Fruit fly (Drosophila melanogaster) ovary, adult (tissue): Measurements from ENCODE around the gene dind.

Source experiments
- CG17801 ChIP-seq: fragments of 200-800 bp; optimal IDR thresholded peaks from 2 replicates; lab custom pipeline; 2019; ENCODE audit warnings: missing biosample characterization, mild to moderate bottlenecking, missing genetic modification characterization, moderate library complexity; ENCODE audit not compliant: partially characterized antibody

The dind gene

dm6 chr3R:18677500-18677940, at the start of gene dind, which contains the start of gene CG7706:
dind (minus strand) TSS chr3R:18677539.
CG7706 (plus strand) TSS chr3R:18677818.
- TF ChIP-seq CG17801, result no peak

- TF ChIP-seq CG17801, result no peak
These were observed 49.0 kb upstream of the dind start, which contains the start of gene CG7714 for dm6 chr3R:18726334-18726733. CG7714 (minus strand) TSS chr3R:18726434.

- TF ChIP-seq CG17801, result no peak
These were observed 45.2 kb upstream of the dind start, which contains the start of gene CG34283 for dm6 chr3R:18722490-18722889. CG34283 (minus strand) TSS chr3R:18722590.

- TF ChIP-seq CG17801, result no peak
These were observed 44.0 kb upstream of the dind start for dm6 chr3R:18721368-18721767.

- no peak for TF ChIP-seq CG17801
These were observed 42.5 kb upstream of the dind start for dm6 chr3R:18719767-18720341.

dm6 chr3R:18707492-18707891, 30.2 kb upstream of the dind start:
- TF ChIP-seq CG17801, result no peak

dm6 chr3R:18706289-18706688, 28.9 kb upstream of the dind start:
- TF ChIP-seq CG17801, result no peak

dm6 chr3R:18705150-18705549, 27.8 kb upstream of the dind start, which contains the start of the genes ChAT and VAChT:
ChAT (plus strand) TSS chr3R:18705501.
VAChT (plus strand) TSS chr3R:18705501.
- no peak for TF ChIP-seq CG17801

- TF ChIP-seq CG17801, result no peak
These were observed 26.2 kb upstream of the dind start for dm6 chr3R:18703514-18703913.

dm6 chr3R:18698855-18699569, 21.7 kb upstream of the dind start:
- no peak for TF ChIP-seq CG17801

- no peak for TF ChIP-seq CG17801
These were observed 17.6 kb upstream of the dind start, which contains the start of gene CG34282 for dm6 chr3R:18694952-18695351. CG34282 (plus strand) TSS chr3R:18695252.

dm6 chr3R:18693611-18694010, 16.3 kb upstream of the dind start, which contains the start of gene CG14300:
CG14300 (minus strand) TSS chr3R:18693711.
- no peak for TF ChIP-seq CG17801

dm6 chr3R:18692619-18693018, 15.3 kb upstream of the dind start, which contains the start of gene Muc91C:
Muc91C (minus strand) TSS chr3R:18692719.
- no peak for TF ChIP-seq CG17801

dm6 chr3R:18681054-18681453, 3.7 kb upstream of the dind start:
- no peak for TF ChIP-seq CG17801

- no peak for TF ChIP-seq CG17801
These were observed 3.0 kb upstream of the dind start, which contains the start of the genes CG46318 and ChT for dm6 chr3R:18680332-18680731. CG46318 (plus strand) TSS chr3R:18680604. ChT (plus strand) TSS chr3R:18680604.

dm6 chr3R:18671112-18671729, 6.1 kb downstream of the dind start, which contains the start of gene CG31230:
CG31230 (plus strand) TSS chr3R:18671679.
- no peak for TF ChIP-seq CG17801
